Worm (Caenorhabditis elegans) whole organism, late embryonic: ENCODE results near the gene igeg-1.

Source experiments
- F13H6.1 ChIP-seq: sonication (generic microtip); optimal IDR thresholded peaks from 2 replicates; lab custom pipeline; 2016; ENCODE audit warnings: missing genetic modification characterization, missing compliant biosample characterization
- K02D7.2 ChIP-seq: sonication (generic microtip); optimal IDR thresholded peaks from 2 replicates; lab custom pipeline; 2017; ENCODE audit warnings: mild to moderate bottlenecking, missing genetic modification characterization, missing compliant biosample characterization
- ama-1 ChIP-seq: fragments of 150-350 bp; optimal IDR thresholded peaks from 2 replicates; lab custom pipeline; 2014
- ceh-14 ChIP-seq: sonication (generic microtip); optimal IDR thresholded peaks from 2 replicates; lab custom pipeline; 2016; ENCODE audit warnings: missing genotype, missing genetic modification characterization, missing compliant biosample characterization
- ceh-22 ChIP-seq: sonication (generic microtip); optimal IDR thresholded peaks from 2 replicates; lab custom pipeline; 2017; ENCODE audit warnings: missing biosample characterization, missing genetic modification characterization
- ceh-9 ChIP-seq: sonication (generic microtip); optimal IDR thresholded peaks from 2 replicates; lab custom pipeline; 2016; ENCODE audit warnings: mild to moderate bottlenecking, missing genetic modification characterization, inconsistent platforms, missing compliant biosample characterization
- lim-6 ChIP-seq: sonication (generic microtip); optimal IDR thresholded peaks from 2 replicates; lab custom pipeline; 2016; ENCODE audit warnings: missing genetic modification characterization, missing compliant biosample characterization
- nhr-11 ChIP-seq: fragments of 150-350 bp; optimal IDR thresholded peaks from 2 replicates; lab custom pipeline; 2014; ENCODE audit warnings: missing biosample characterization, missing genetic modification characterization
- pqm-1 ChIP-seq: sonication (generic microtip); optimal IDR thresholded peaks from 2 replicates; lab custom pipeline; 2016; ENCODE audit warnings: missing genetic modification characterization, missing compliant biosample characterization
- rnt-1 ChIP-seq: sonication (generic microtip); optimal IDR thresholded peaks from 2 replicates; lab custom pipeline; 2016; ENCODE audit warnings: missing genetic modification characterization, missing compliant biosample characterization
- sox-4 ChIP-seq: sonication (generic microtip); optimal IDR thresholded peaks from 2 replicates; lab custom pipeline; 2017; ENCODE audit warnings: mild to moderate bottlenecking, missing genetic modification characterization, inconsistent platforms, missing compliant biosample characterization
- ttx-3 ChIP-seq: sonication (generic microtip); optimal IDR thresholded peaks from 2 replicates; lab custom pipeline; 2016; ENCODE audit warnings: missing genetic modification reagents, missing genetic modification characterization, missing compliant biosample characterization
- unc-42 ChIP-seq: sonication (generic microtip); optimal IDR thresholded peaks from 2 replicates; lab custom pipeline; 2016; ENCODE audit warnings: missing genotype, missing genetic modification characterization, missing compliant biosample characterization
- zip-5 ChIP-seq: sonication (generic microtip); optimal IDR thresholded peaks from 2 replicates; lab custom pipeline; 2016; ENCODE audit warnings: missing genetic modification characterization, missing compliant biosample characterization

ce11 chrIV:4548253-4548652 is 14.2 kb upstream of the igeg-1 start, which contains the start of gene ZK185.1:
- TF ChIP-seq lim-6 (no peak), zip-5 (tag; lab: Kevin White, UChicago) (no peak), pqm-1 (tag; lab: Kevin White, UChicago) (no peak), ttx-3 (tag; lab: Kevin White, UChicago) (no peak), unc-42 (tag; lab: Kevin White, UChicago) (peak; percentile 5), ceh-9 (no peak), F13H6.1 (tag; lab: Kevin White, UChicago) (no peak), rnt-1 (tag; lab: Kevin White, UChicago) (no peak), ceh-14 (tag; lab: Kevin White, UChicago) (no peak), ama-1 (lab: Kevin White, UChicago) (no peak), sox-4 (tag; lab: Kevin White, UChicago) (no peak), K02D7.2 (tag; lab: Kevin White, UChicago) (no peak), nhr-11 (no peak), ceh-22 (tag; lab: Kevin White, UChicago) (no peak)
